Fruit fly (Drosophila melanogaster) Kc167 (cell line): ENCODE data around the gene Frmd5.

Experiments used
- Myc ChIP-seq: fragments of >200 bp; optimal IDR thresholded peaks from 2 replicates; lab custom pipeline; 2017; ENCODE audit warnings: missing external identifiers
- Sin3A ChIP-seq: fragments of >200 bp; optimal IDR thresholded peaks from 2 replicates; lab custom pipeline; 2018; ENCODE audit warnings: missing external identifiers
- h ChIP-seq: fragments of >200 bp; optimal IDR thresholded peaks from 3 replicates; lab custom pipeline; 2018; ENCODE audit warnings: missing external identifiers
- insv ChIP-seq: fragments of >200 bp; optimal IDR thresholded peaks from 3 replicates; lab custom pipeline; 2018; ENCODE audit warnings: missing external identifiers
- psq ChIP-seq: fragments of >200 bp; optimal IDR thresholded peaks from 2 replicates; lab custom pipeline; 2017; ENCODE audit warnings: missing external identifiers
- ttk ChIP-seq: sonication (Bioruptor generic); optimal IDR thresholded peaks from 2 replicates; lab custom pipeline; 2017; ENCODE audit warnings: missing external identifiers

DNA sequence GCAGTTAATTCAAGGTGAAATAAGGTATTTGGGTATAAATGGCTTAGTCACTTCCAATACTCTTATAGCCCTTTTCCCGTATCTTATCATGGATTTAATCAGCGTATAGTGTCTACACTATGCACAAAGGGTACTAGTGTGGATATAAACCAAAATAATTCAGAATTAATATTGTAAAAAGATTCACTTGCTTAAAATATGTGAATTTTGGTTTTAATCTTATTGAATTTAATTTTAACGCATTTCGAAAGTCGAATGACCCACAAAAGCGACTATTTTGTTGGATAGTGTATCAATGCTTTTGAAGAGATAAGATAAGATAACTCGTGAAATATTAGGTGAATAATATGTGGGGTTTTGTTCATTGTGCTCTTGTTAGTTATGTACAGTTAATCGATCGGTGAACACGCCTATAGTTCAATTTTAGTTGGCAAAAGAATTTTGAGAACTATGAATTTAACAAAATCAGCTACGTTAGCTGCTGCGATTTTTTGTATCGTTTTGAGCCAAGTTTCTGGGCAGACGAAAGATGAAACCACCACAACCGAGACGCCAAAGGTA lies 37.7 kb downstream of the Frmd5 start, which contains the start of gene CG5096:
- TF ChIP-seq ttk (no peak), Myc (no peak), h (lab: Kevin White, UChicago) (no peak), insv (lab: Kevin White, UChicago) (no peak), psq (lab: Kevin White, UChicago) (no peak), Sin3A (lab: Kevin White, UChicago) (no peak)
